Worm (Caenorhabditis elegans): Measurements from ENCODE around the gene T16A1.10.

The T16A1.10 gene

ce11 chrII:2091972-2092371, at the start of gene T16A1.10:
Gene T16A1.10 (minus strand): TSS chrII:2092094.
- TF ChIP-seq ceh-36 (tag; optimal IDR thresholded peaks at IDR 0.05) (peak; percentile 1), tbx-37 (GFP tag; conservative IDR thresholded peaks at IDR 0.05) (no peak), hmg-4 (GFP tag; optimal IDR thresholded peaks at IDR 0.05) (peak; percentile 16), F13C5.2 (tag; optimal IDR thresholded peaks at IDR 0.05) (no peak)

- TF ChIP-seq flt-1 (GFP tag; IDR thresholded peaks at IDR 0.05): no peak
- TF ChIP-seq tbx-11 (GFP tag; IDR thresholded peaks at IDR 0.05): no peak
- TF ChIP-seq hnd-1 (tag; optimal IDR thresholded peaks at IDR 0.05): no peak
- no peak for TF ChIP-seq ceh-13 (GFP tag; optimal IDR thresholded peaks at IDR 0.05)
- TF ChIP-seq ama-1 (optimal IDR thresholded peaks at IDR 0.05): no peak
- TF ChIP-seq hmg-4 (GFP tag; optimal IDR thresholded peaks at IDR 0.05): no peak
- TF ChIP-seq tra-4 (tag; optimal IDR thresholded peaks at IDR 0.05): no peak
- no peak for TF ChIP-seq scrt-1 (GFP tag; IDR thresholded peaks at IDR 0.05)
- no peak for TF ChIP-seq B0310.2 (tag; optimal IDR thresholded peaks at IDR 0.05)
- no peak for TF ChIP-seq F13C5.2 (tag; optimal IDR thresholded peaks at IDR 0.05)
- no peak for TF ChIP-seq ets-7 (tag; optimal IDR thresholded peaks at IDR 0.05)
- no peak for TF ChIP-seq sea-1 (GFP tag; conservative IDR thresholded peaks at IDR 0.05)
- TF ChIP-seq hmbx-1 (tag; optimal IDR thresholded peaks at IDR 0.05): no peak
- no peak for TF ChIP-seq pes-1 (GFP tag; IDR thresholded peaks at IDR 0.05)
These were observed 48.9 kb upstream of the T16A1.10 start, which contains the start of gene C40A11.3 for ce11 chrII:2140817-2141216. Gene C40A11.3 (plus strand): TSS chrII:2141117.

- TF ChIP-seq ceh-13 (GFP tag; optimal IDR thresholded peaks at IDR 0.05) (no peak), ceh-36 (tag; optimal IDR thresholded peaks at IDR 0.05) (no peak), aly-1 (tag; optimal IDR thresholded peaks at IDR 0.05) (no peak), B0310.2 (tag; optimal IDR thresholded peaks at IDR 0.05) (no peak), hnd-1 (tag; optimal IDR thresholded peaks at IDR 0.05) (no peak), ets-7 (tag; optimal IDR thresholded peaks at IDR 0.05) (no peak), hmg-4 (GFP tag; optimal IDR thresholded peaks at IDR 0.05) (no peak), flt-1 (GFP tag; IDR thresholded peaks at IDR 0.05) (no peak), tbx-11 (GFP tag; IDR thresholded peaks at IDR 0.05) (no peak), pes-1 (GFP tag; IDR thresholded peaks at IDR 0.05) (no peak), hmbx-1 (tag; optimal IDR thresholded peaks at IDR 0.05) (no peak), tra-4 (tag; optimal IDR thresholded peaks at IDR 0.05) (no peak), scrt-1 (GFP tag; IDR thresholded peaks at IDR 0.05) (no peak), tbx-37 (GFP tag; conservative IDR thresholded peaks at IDR 0.05) (no peak)
These were observed 47.0 kb upstream of the T16A1.10 start for ce11 chrII:2138901-2139300.

- TF ChIP-seq B0310.2 (tag; optimal IDR thresholded peaks at IDR 0.05) (no peak), pes-1 (GFP tag; IDR thresholded peaks at IDR 0.05) (no peak), flt-1 (GFP tag; IDR thresholded peaks at IDR 0.05) (no peak), hnd-1 (tag; optimal IDR thresholded peaks at IDR 0.05) (no peak), hmg-4 (GFP tag; optimal IDR thresholded peaks at IDR 0.05) (no peak)
These were observed 45.3 kb upstream of the T16A1.10 start, which contains the start of gene C40A11.4 for ce11 chrII:2137235-2137634. Gene C40A11.4 (plus strand): TSS chrII:2137422.

ce11 chrII:2135604-2136003, 43.7 kb upstream of the T16A1.10 start, which contains the start of gene hpo-7:
Gene hpo-7 (minus strand): TSS chrII:2135704.
- TF ChIP-seq aly-1 (tag; optimal IDR thresholded peaks at IDR 0.05) (no peak), F13C5.2 (tag; optimal IDR thresholded peaks at IDR 0.05) (no peak), hmg-4 (GFP tag; optimal IDR thresholded peaks at IDR 0.05) (no peak), flt-1 (GFP tag; IDR thresholded peaks at IDR 0.05) (no peak), hmbx-1 (tag; optimal IDR thresholded peaks at IDR 0.05) (no peak), B0310.2 (tag; optimal IDR thresholded peaks at IDR 0.05) (no peak), ama-1 (optimal IDR thresholded peaks at IDR 0.05) (no peak), ceh-36 (tag; optimal IDR thresholded peaks at IDR 0.05) (no peak), hnd-1 (tag; optimal IDR thresholded peaks at IDR 0.05) (no peak), ets-7 (tag; optimal IDR thresholded peaks at IDR 0.05) (no peak), tbx-11 (GFP tag; IDR thresholded peaks at IDR 0.05) (no peak), tra-4 (tag; optimal IDR thresholded peaks at IDR 0.05) (no peak), tbx-37 (GFP tag; conservative IDR thresholded peaks at IDR 0.05) (no peak), pes-1 (GFP tag; IDR thresholded peaks at IDR 0.05) (no peak), ceh-13 (GFP tag; optimal IDR thresholded peaks at IDR 0.05) (no peak)

- TF ChIP-seq scrt-1 (GFP tag; IDR thresholded peaks at IDR 0.05) (no peak), ceh-13 (GFP tag; optimal IDR thresholded peaks at IDR 0.05) (no peak), ceh-36 (tag; optimal IDR thresholded peaks at IDR 0.05) (no peak), ets-7 (tag; optimal IDR thresholded peaks at IDR 0.05) (no peak), tra-4 (tag; optimal IDR thresholded peaks at IDR 0.05) (no peak), hnd-1 (tag; optimal IDR thresholded peaks at IDR 0.05) (no peak), F13C5.2 (tag; optimal IDR thresholded peaks at IDR 0.05) (no peak), hmbx-1 (tag; optimal IDR thresholded peaks at IDR 0.05) (no peak), B0310.2 (tag; optimal IDR thresholded peaks at IDR 0.05) (no peak), sea-1 (GFP tag; conservative IDR thresholded peaks at IDR 0.05) (no peak), tbx-11 (GFP tag; IDR thresholded peaks at IDR 0.05) (no peak), pes-1 (GFP tag; IDR thresholded peaks at IDR 0.05) (no peak), flt-1 (GFP tag; IDR thresholded peaks at IDR 0.05) (no peak), hmg-4 (GFP tag; optimal IDR thresholded peaks at IDR 0.05) (no peak)
These were observed 38.9 kb upstream of the T16A1.10 start, which contains the start of gene sdz-28 for ce11 chrII:2130770-2131169. Gene sdz-28 (plus strand): TSS chrII:2131070.

ce11 chrII:2122762-2123161, 30.9 kb upstream of the T16A1.10 start:
- TF ChIP-seq hmg-4 (GFP tag; optimal IDR thresholded peaks at IDR 0.05): no peak
- no peak for TF ChIP-seq F13C5.2 (tag; optimal IDR thresholded peaks at IDR 0.05)
- TF ChIP-seq flt-1 (GFP tag; IDR thresholded peaks at IDR 0.05): no peak
- TF ChIP-seq hnd-1 (tag; optimal IDR thresholded peaks at IDR 0.05): no peak
- no peak for TF ChIP-seq ets-7 (tag; optimal IDR thresholded peaks at IDR 0.05)
- no peak for TF ChIP-seq aly-1 (tag; optimal IDR thresholded peaks at IDR 0.05)
- TF ChIP-seq pes-1 (GFP tag; IDR thresholded peaks at IDR 0.05): no peak
- no peak for TF ChIP-seq hmbx-1 (tag; optimal IDR thresholded peaks at IDR 0.05)
- TF ChIP-seq tbx-11 (GFP tag; IDR thresholded peaks at IDR 0.05): no peak
- no peak for TF ChIP-seq ceh-36 (tag; optimal IDR thresholded peaks at IDR 0.05)
- TF ChIP-seq scrt-1 (GFP tag; IDR thresholded peaks at IDR 0.05): no peak
- TF ChIP-seq ceh-13 (GFP tag; optimal IDR thresholded peaks at IDR 0.05): no peak
- no peak for TF ChIP-seq tbx-37 (GFP tag; conservative IDR thresholded peaks at IDR 0.05)
- no peak for TF ChIP-seq B0310.2 (tag; optimal IDR thresholded peaks at IDR 0.05)
- TF ChIP-seq ama-1 (optimal IDR thresholded peaks at IDR 0.05): no peak
- no peak for TF ChIP-seq tra-4 (tag; optimal IDR thresholded peaks at IDR 0.05)
- no peak for TF ChIP-seq sea-1 (GFP tag; conservative IDR thresholded peaks at IDR 0.05)
